Worm (Caenorhabditis elegans) whole organism, L3 larva: ENCODE measurements around the gene K02C4.5.

Experiments
- ama-1 ChIP-seq: fragments of 150-350 bp; optimal IDR thresholded peaks from 2 replicates; lab custom pipeline; 2018
- elt-1 ChIP-seq: fragments of 150-350 bp; optimal IDR thresholded peaks from 2 replicates; lab custom pipeline; 2014; ENCODE audit warnings: missing biosample characterization, missing genetic modification characterization
- eor-1 ChIP-seq, 2 experiments: fragments of 150-350 bp; optimal IDR thresholded peaks; 2 replicates each; lab custom pipeline; 2014 to 2018; ENCODE audit warnings: missing biosample characterization in 2 of 2, missing genetic modification characterization in 2 of 2
- fos-1 ChIP-seq: fragments of 150-350 bp; optimal IDR thresholded peaks from 2 replicates; lab custom pipeline; 2014; ENCODE audit warnings: missing biosample characterization, missing genetic modification characterization
- hmg-11 ChIP-seq: sonication (generic microtip); optimal IDR thresholded peaks from 2 replicates; lab custom pipeline; 2016; ENCODE audit warnings: missing genetic modification characterization, missing compliant biosample characterization
- jun-1 ChIP-seq: fragments of 150-350 bp; optimal IDR thresholded peaks from 2 replicates; lab custom pipeline; 2014; ENCODE audit warnings: missing biosample characterization, missing genetic modification reagents, missing genetic modification characterization
- nfya-1 ChIP-seq: sonication (generic microtip); optimal IDR thresholded peaks from 2 replicates; lab custom pipeline; 2017; ENCODE audit warnings: missing genetic modification characterization, mild to moderate bottlenecking, missing compliant biosample characterization, antibody characterized with exemption, moderate library complexity; ENCODE audit not compliant: insufficient read depth
- nhr-12 ChIP-seq: fragments of 150-350 bp; optimal IDR thresholded peaks from 2 replicates; lab custom pipeline; 2014; ENCODE audit warnings: missing biosample characterization, missing genetic modification characterization
- nhr-237 ChIP-seq: fragments of 150-350 bp; optimal IDR thresholded peaks from 2 replicates; lab custom pipeline; 2014; ENCODE audit warnings: missing biosample characterization, missing genetic modification characterization
- nhr-25 ChIP-seq: sonication (generic microtip); optimal IDR thresholded peaks from 2 replicates; lab custom pipeline; 2017; ENCODE audit warnings: missing biosample characterization, missing genetic modification characterization
- nhr-28 ChIP-seq: fragments of 150-350 bp; optimal IDR thresholded peaks from 2 replicates; lab custom pipeline; 2014; ENCODE audit warnings: missing biosample characterization, missing genetic modification characterization
- nhr-76 ChIP-seq: fragments of 150-350 bp; sonication (generic microtip); optimal IDR thresholded peaks from 5 replicates; lab custom pipeline; 2014; ENCODE audit warnings: missing biosample characterization, missing genetic modification characterization
- pha-4 ChIP-seq: fragments of 150-350 bp; optimal IDR thresholded peaks from 2 replicates; lab custom pipeline; 2014; ENCODE audit warnings: missing biosample characterization, missing genetic modification reagents, missing genetic modification characterization
- sea-2 ChIP-seq: fragments of 150-350 bp; sonication (generic microtip); optimal IDR thresholded peaks from 4 replicates; lab custom pipeline; 2014; ENCODE audit warnings: missing biosample characterization, missing genetic modification reagents, missing genetic modification characterization
- unc-39 ChIP-seq: sonication (generic microtip); optimal IDR thresholded peaks from 4 replicates; lab custom pipeline; 2017; ENCODE audit warnings: missing biosample characterization, missing genetic modification characterization
- unc-62 ChIP-seq: fragments of 150-350 bp; sonication (generic microtip); optimal IDR thresholded peaks from 4 replicates; lab custom pipeline; 2014; ENCODE audit warnings: missing biosample characterization, missing genetic modification reagents, missing genetic modification characterization
- zag-1 ChIP-seq: fragments of 150-350 bp; optimal IDR thresholded peaks from 2 replicates; lab custom pipeline; 2014; ENCODE audit warnings: missing biosample characterization, missing genetic modification characterization
- ztf-11 ChIP-seq: fragments of 150-350 bp; optimal IDR thresholded peaks from 2 replicates; lab custom pipeline; 2014; ENCODE audit warnings: missing biosample characterization, missing genetic modification characterization
- ztf-4 ChIP-seq: fragments of 150-350 bp; optimal IDR thresholded peaks from 2 replicates; lab custom pipeline; 2014; ENCODE audit warnings: missing biosample characterization, missing genetic modification characterization

The K02C4.5 gene

ce11 chrII:8128273-8129039 is 50.2 kb downstream of the K02C4.5 start (continued):
- TF ChIP-seq nhr-12 (tag; lab: Kevin White, UChicago) (no peak), nhr-28 (no peak)

ce11 chrII:8129040-8129387 is 50.8 kb downstream of the K02C4.5 start:
- TF ChIP-seq pha-4 (tag; lab: Kevin White, UChicago) (no peak), nhr-25 (no peak), ztf-11 (tag; lab: Kevin White, UChicago) (no peak), nhr-237 (no peak), jun-1 (no peak), fos-1 (tag; lab: Kevin White, UChicago) (no peak), sea-2 (GFP tag; lab: Kevin White, UChicago) (no peak)

DNA sequence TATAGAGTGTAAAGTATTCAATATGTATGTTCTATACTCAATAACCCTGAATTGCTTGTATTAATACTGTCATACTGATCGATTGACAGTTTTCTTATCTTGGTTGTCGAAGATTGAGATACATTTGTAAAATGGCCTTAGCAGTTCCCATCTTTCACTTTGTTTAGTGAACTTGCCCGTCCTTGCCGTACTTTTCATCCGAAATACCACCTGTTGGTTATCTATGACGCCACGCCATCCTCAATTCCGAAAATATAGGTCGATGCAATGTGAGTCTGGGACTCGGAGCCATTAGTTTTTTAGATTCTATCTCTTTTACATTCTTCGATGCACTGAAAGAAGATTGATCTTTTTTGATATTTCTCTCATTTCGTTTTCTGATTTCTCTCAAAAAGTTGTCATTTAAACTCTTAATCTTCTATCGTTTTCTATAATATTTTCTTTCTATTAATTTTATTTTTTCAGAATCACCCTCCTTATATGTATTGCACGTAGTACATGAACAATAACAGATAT is 51.3 kb downstream of the K02C4.5 start, which contains the start of gene ulp-4:
TSS of gene ulp-4 (plus strand) at position 466 of the 516 bp plus-strand sequence.
- TF ChIP-seq nfya-1 (peak; percentile 22), nhr-25 (peak; percentile 72), elt-1 (tag; lab: Kevin White, UChicago) (peak; percentile 23), nhr-76 (tag; lab: Kevin White, UChicago) (no peak), unc-62 (no peak), ztf-4 (no peak), sea-2 (GFP tag; lab: Kevin White, UChicago) (no peak), eor-1 (tag; optimal IDR thresholded peaks at IDR 0.05; lab: Kevin White, UChicago) (no peak), hmg-11 (no peak), unc-39 (tag; lab: Kevin White, UChicago) (no peak), ama-1 (peak; percentile 34), zag-1 (tag; lab: Kevin White, UChicago) (no peak)
